Fruit fly (Drosophila melanogaster): ENCODE measurements around the gene CG14054.

dm6 chrX:2037605-2038004 lies 28.6 kb downstream of the CG14054 start:
- TF ChIP-seq CG7045 (GFP tag; optimal IDR thresholded peaks at IDR 0.05) (no peak), cnc (optimal IDR thresholded peaks at IDR 0.05) (no peak), tj (GFP tag; optimal IDR thresholded peaks at IDR 0.05) (no peak)

All from whole organism, adult.